Worm (Caenorhabditis elegans) whole organism, L4/young adult: Measurements from ENCODE around the gene bcmo-1.

ENCODE experiments used
- dao-5 ChIP-seq: sonication (generic microtip); optimal IDR thresholded peaks from 2 replicates; lab custom pipeline; 2016; ENCODE audit warnings: missing genotype, missing genetic modification characterization, moderate library complexity, missing compliant biosample characterization
- him-1 ChIP-seq: sonication (generic microtip); optimal IDR thresholded peaks from 2 replicates; lab custom pipeline; 2016; ENCODE audit warnings: missing genotype, missing genetic modification reagents, missing genetic modification characterization, missing compliant biosample characterization

DNA sequence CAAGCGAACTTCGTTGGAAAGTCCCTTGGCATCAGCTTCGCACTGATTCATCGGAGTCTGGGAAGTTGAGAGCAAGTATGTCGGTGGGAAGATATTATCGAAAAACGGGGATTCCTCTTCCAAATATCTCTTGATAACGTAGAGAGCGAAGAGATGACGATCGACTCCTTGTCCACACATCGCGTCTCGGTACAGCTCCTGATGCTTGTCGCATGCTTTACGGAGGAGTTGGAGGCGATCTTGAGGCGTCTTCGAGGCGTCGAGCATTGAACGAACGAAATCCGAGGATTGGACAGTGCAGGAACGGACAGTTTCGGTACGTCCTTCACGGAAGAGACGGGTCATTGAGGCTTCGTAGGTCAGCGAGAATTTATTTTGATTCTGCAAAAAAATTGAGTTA, 41.0 kb upstream of the bcmo-1 start:
- no peak for TF ChIP-seq dao-5 (tag; lab: Kevin White, UChicago)
- no peak for TF ChIP-seq him-1 (tag; lab: Kevin White, UChicago)
